Fruit fly (Drosophila melanogaster) whole organism, embryonic: ENCODE results near the gene CG13921.

Experiments used
- ATbp ChIP-seq: fragments of 200-800 bp; sonication (Bioruptor generic); optimal IDR thresholded peaks from 2 replicates; lab custom pipeline; 2017; ENCODE audit warnings: missing biosample characterization, mild to moderate bottlenecking, missing genetic modification characterization, missing genetic modification reagents
- Adf1 ChIP-seq: fragments of 200-800 bp; sonication (Bioruptor generic); IDR thresholded peaks from 2 replicates; pipeline ENCODE4 v1.3.6; 2022; ENCODE audit warnings: missing biosample characterization, missing genetic modification characterization
- Asciz ChIP-seq: fragments of 200-800 bp; sonication (Bioruptor generic); optimal IDR thresholded peaks from 2 replicates; lab custom pipeline; 2017; ENCODE audit warnings: missing biosample characterization, mild to moderate bottlenecking, missing genetic modification characterization, missing genetic modification reagents
- Atf3 ChIP-seq: fragments of 200-800 bp; sonication (Bioruptor generic); optimal IDR thresholded peaks from 3 replicates; lab custom pipeline; 2016; ENCODE audit warnings: missing biosample characterization, missing genetic modification characterization
- Bteb2 ChIP-seq: fragments of 200-800 bp; sonication (Bioruptor generic); optimal IDR thresholded peaks from 2 replicates; lab custom pipeline; 2016; ENCODE audit warnings: missing biosample characterization, missing genetic modification characterization
- C15 ChIP-seq: fragments of 200-800 bp; sonication (Bioruptor generic); IDR thresholded peaks from 3 replicates; pipeline ENCODE4 v1.3.6; 2022; ENCODE audit warnings: missing biosample characterization, missing genetic modification characterization
- CG1024 ChIP-seq: fragments of 200-800 bp; sonication (Bioruptor generic); IDR thresholded peaks from 2 replicates; pipeline ENCODE4 v1.3.6; 2022; ENCODE audit warnings: missing biosample characterization, missing genetic modification characterization
- CG10321 ChIP-seq: fragments of 200-800 bp; sonication (Bioruptor generic); IDR thresholded peaks from 2 replicates; pipeline ENCODE4 v1.3.6; 2022; ENCODE audit warnings: missing biosample characterization, missing genetic modification characterization
- CG13123 ChIP-seq: fragments of 200-800 bp; sonication (Bioruptor generic); optimal IDR thresholded peaks from 2 replicates; lab custom pipeline; 2016; ENCODE audit warnings: missing biosample characterization, missing genetic modification characterization
- CG14965 ChIP-seq: fragments of 200-800 bp; sonication (Bioruptor generic); optimal IDR thresholded peaks from 2 replicates; lab custom pipeline; 2016; ENCODE audit warnings: missing biosample characterization, missing genetic modification characterization, borderline replicate concordance
- CG1529 ChIP-seq: fragments of 200-800 bp; sonication (Bioruptor generic); optimal IDR thresholded peaks from 3 replicates; lab custom pipeline; 2018; ENCODE audit warnings: missing biosample characterization, missing genetic modification characterization
- CG15479 ChIP-seq: fragments of 200-800 bp; sonication (Bioruptor generic); optimal IDR thresholded peaks from 3 replicates; lab custom pipeline; 2019; ENCODE audit warnings: missing biosample characterization, mild to moderate bottlenecking, missing genetic modification characterization, moderate library complexity
- CG16863 ChIP-seq: fragments of 200-800 bp; sonication (Bioruptor generic); optimal IDR thresholded peaks from 3 replicates; lab custom pipeline; 2016; ENCODE audit warnings: missing biosample characterization, missing genetic modification characterization
- CG18599 ChIP-seq: fragments of 200-800 bp; sonication (Bioruptor generic); optimal IDR thresholded peaks from 3 replicates; lab custom pipeline; 2017; ENCODE audit warnings: missing biosample characterization, missing genetic modification characterization, mild to moderate bottlenecking, moderate library complexity, missing genetic modification reagents
- CG2875 ChIP-seq: fragments of 200-800 bp; sonication (Bioruptor generic); optimal IDR thresholded peaks from 2 replicates; lab custom pipeline; 2017; ENCODE audit warnings: missing biosample characterization, mild to moderate bottlenecking, missing genetic modification characterization, missing genetic modification reagents
- CG4404 ChIP-seq: fragments of 200-800 bp; sonication (Bioruptor generic); IDR thresholded peaks from 2 replicates; pipeline ENCODE4 v1.3.6; 2022; ENCODE audit warnings: missing biosample characterization, missing genetic modification characterization
- CG6175 ChIP-seq: fragments of 200-800 bp; sonication (Bioruptor generic); IDR thresholded peaks from 3 replicates; pipeline ENCODE4 v1.3.6; 2022; ENCODE audit warnings: missing biosample characterization, missing genetic modification characterization
- CG6765 ChIP-seq: fragments of 200-800 bp; sonication (Bioruptor generic); optimal IDR thresholded peaks from 3 replicates; lab custom pipeline; 2017; ENCODE audit warnings: missing biosample characterization, mild to moderate bottlenecking, missing genetic modification characterization
- CG7556 ChIP-seq: fragments of 200-800 bp; sonication (Bioruptor generic); optimal IDR thresholded peaks from 2 replicates; lab custom pipeline; 2017; ENCODE audit warnings: missing biosample characterization, mild to moderate bottlenecking, missing genetic modification characterization
- CG9437 ChIP-seq: fragments of 200-800 bp; sonication (Bioruptor generic); optimal IDR thresholded peaks from 2 replicates; lab custom pipeline; 2018; ENCODE audit warnings: missing biosample characterization, mild to moderate bottlenecking, missing genetic modification characterization
- Camta ChIP-seq: fragments of 200-800 bp; sonication (Bioruptor generic); optimal IDR thresholded peaks from 2 replicates; lab custom pipeline; 2016; ENCODE audit warnings: missing biosample characterization, missing genetic modification characterization
- Ets65A ChIP-seq: fragments of 200-800 bp; sonication (Bioruptor generic); peaks from one replicate; lab custom pipeline; 2016; ENCODE audit warnings: missing biosample characterization, missing genetic modification characterization
- GATAe ChIP-seq: fragments of 200-800 bp; sonication (Bioruptor generic); conservative IDR thresholded peaks from 2 replicates; pipeline ENCODE4 v1.3.6; 2022; ENCODE audit warnings: missing biosample characterization, missing genetic modification characterization
- HLH4C ChIP-seq: fragments of 200-800 bp; sonication (Bioruptor generic); IDR thresholded peaks from 3 replicates; pipeline ENCODE4 v1.3.6; 2022; ENCODE audit warnings: missing biosample characterization, missing genetic modification characterization; ENCODE audit not compliant: partially characterized antibody
- Hr51 ChIP-seq, 2 experiments: fragments of 200-800 bp; sonication (Bioruptor generic); optimal IDR thresholded peaks; 2 replicates in 1 of 2; 3 replicates in 1 of 2; lab custom pipeline; 2016 to 2018; ENCODE audit warnings: missing biosample characterization in 2 of 2, missing genetic modification characterization in 2 of 2, mild to moderate bottlenecking in 1 of 2, moderate library complexity in 1 of 2
- Hsf ChIP-seq: fragments of 200-800 bp; sonication (Bioruptor generic); optimal IDR thresholded peaks from 3 replicates; lab custom pipeline; 2016; ENCODE audit warnings: missing biosample characterization, missing genetic modification characterization
- Jarid2 ChIP-seq: fragments of 200-800 bp; sonication (Bioruptor generic); optimal IDR thresholded peaks from 3 replicates; lab custom pipeline; 2017; ENCODE audit warnings: mild to moderate bottlenecking, missing biosample characterization, missing genetic modification reagents, missing genetic modification characterization
- MBD-R2 ChIP-seq: fragments of 200-800 bp; sonication (Bioruptor generic); IDR thresholded peaks from 2 replicates; pipeline ENCODE4 v1.3.6; 2022; ENCODE audit warnings: missing biosample characterization, missing genetic modification characterization
- MTF-1 ChIP-seq: fragments of 200-800 bp; sonication (Bioruptor generic); optimal IDR thresholded peaks from 2 replicates; lab custom pipeline; 2018; ENCODE audit warnings: missing biosample characterization, mild to moderate bottlenecking, missing genetic modification characterization, borderline replicate concordance
- Sry-β ChIP-seq: fragments of 200-800 bp; sonication (Bioruptor generic); optimal IDR thresholded peaks from 2 replicates; lab custom pipeline; 2018; ENCODE audit warnings: missing biosample characterization, mild to moderate bottlenecking, missing genetic modification characterization, moderate library complexity
- cato ChIP-seq: fragments of 200-800 bp; sonication (Bioruptor generic); optimal IDR thresholded peaks from 2 replicates; lab custom pipeline; 2016; ENCODE audit warnings: missing biosample characterization, missing genetic modification characterization, borderline replicate concordance
- croc ChIP-seq: fragments of 200-800 bp; sonication (Bioruptor generic); conservative IDR thresholded peaks from 3 replicates; pipeline ENCODE4 v1.3.6; 2022; ENCODE audit warnings: missing biosample characterization, missing genetic modification characterization
- dan ChIP-seq: fragments of 200-800 bp; sonication (Bioruptor generic); IDR thresholded peaks from 2 replicates; pipeline ENCODE4 v1.3.6; 2022; ENCODE audit warnings: missing biosample characterization, missing genetic modification characterization
- her ChIP-seq: fragments of 200-800 bp; sonication (Bioruptor generic); optimal IDR thresholded peaks from 2 replicates; lab custom pipeline; 2016; ENCODE audit warnings: missing biosample characterization, missing genetic modification characterization
- hth ChIP-seq: fragments of >200 bp; optimal IDR thresholded peaks from 2 replicates; lab custom pipeline; 2017; ENCODE audit warnings: inconsistent platforms
- ken ChIP-seq: fragments of 200-800 bp; sonication (Bioruptor generic); IDR thresholded peaks from 3 replicates; pipeline ENCODE4 v1.3.6; 2022; ENCODE audit warnings: missing biosample characterization, missing genetic modification characterization
- lbe ChIP-seq: fragments of 200-800 bp; sonication (Bioruptor generic); optimal IDR thresholded peaks from 2 replicates; lab custom pipeline; 2016; ENCODE audit warnings: missing biosample characterization, mild to moderate bottlenecking, missing genetic modification characterization
- lola ChIP-seq, 3 experiments: fragments of >200 bp in 2 of 3; fragments of 200-800 bp in 1 of 3; sonication (Bioruptor generic) in 1 of 3; optimal IDR thresholded peaks; 2 replicates each; lab custom pipeline; 2017 to 2019; ENCODE audit warnings: missing biosample characterization in 3 of 3, missing genetic modification characterization in 3 of 3, mild to moderate bottlenecking in 1 of 3, moderate library complexity in 1 of 3
- nmo ChIP-seq: fragments of 200-800 bp; sonication (Bioruptor generic); optimal IDR thresholded peaks from 2 replicates; lab custom pipeline; 2018; ENCODE audit warnings: missing biosample characterization, mild to moderate bottlenecking, missing genetic modification characterization, moderate library complexity
- nom ChIP-seq: fragments of 200-800 bp; sonication (Bioruptor generic); optimal IDR thresholded peaks from 2 replicates; lab custom pipeline; 2017; ENCODE audit warnings: missing biosample characterization, missing genetic modification characterization, mild to moderate bottlenecking, moderate library complexity, missing genetic modification reagents
- oc ChIP-seq: fragments of 200-800 bp; sonication (Bioruptor generic); optimal IDR thresholded peaks from 2 replicates; lab custom pipeline; 2018; ENCODE audit warnings: missing biosample characterization, mild to moderate bottlenecking, missing genetic modification characterization, moderate library complexity
- peb ChIP-seq: fragments of 200-800 bp; sonication (Bioruptor generic); IDR thresholded peaks from 2 replicates; pipeline ENCODE4 v1.3.6; 2022; ENCODE audit warnings: missing biosample characterization, missing genetic modification characterization
- pzg ChIP-seq: fragments of 200-800 bp; sonication (Bioruptor generic); optimal IDR thresholded peaks from 3 replicates; lab custom pipeline; 2018; ENCODE audit warnings: missing biosample characterization, mild to moderate bottlenecking, missing genetic modification characterization, moderate library complexity
- schlank ChIP-seq: fragments of 200-800 bp; sonication (Bioruptor generic); optimal IDR thresholded peaks from 2 replicates; lab custom pipeline; 2018; ENCODE audit warnings: missing biosample characterization, mild to moderate bottlenecking, missing genetic modification characterization
- sisA ChIP-seq: fragments of 200-800 bp; sonication (Bioruptor generic); IDR thresholded peaks from 2 replicates; pipeline ENCODE4 v1.3.6; 2022; ENCODE audit warnings: missing biosample characterization, missing genetic modification characterization
- tgo ChIP-seq: fragments of 200-800 bp; sonication (Bioruptor generic); IDR thresholded peaks from 3 replicates; pipeline ENCODE4 v1.3.6; 2022; ENCODE audit warnings: missing biosample characterization, missing genetic modification characterization
- z ChIP-seq: fragments of 200-800 bp; sonication (Bioruptor generic); IDR thresholded peaks from 3 replicates; pipeline ENCODE4 v1.3.6; 2022; ENCODE audit warnings: missing biosample characterization, missing genetic modification characterization
- zfh1 ChIP-seq: fragments of 200-800 bp; sonication (Bioruptor generic); IDR thresholded peaks from 3 replicates; pipeline ENCODE4 v1.3.6; 2022; ENCODE audit warnings: missing biosample characterization, missing genetic modification characterization

CG13921 gene

DNA sequence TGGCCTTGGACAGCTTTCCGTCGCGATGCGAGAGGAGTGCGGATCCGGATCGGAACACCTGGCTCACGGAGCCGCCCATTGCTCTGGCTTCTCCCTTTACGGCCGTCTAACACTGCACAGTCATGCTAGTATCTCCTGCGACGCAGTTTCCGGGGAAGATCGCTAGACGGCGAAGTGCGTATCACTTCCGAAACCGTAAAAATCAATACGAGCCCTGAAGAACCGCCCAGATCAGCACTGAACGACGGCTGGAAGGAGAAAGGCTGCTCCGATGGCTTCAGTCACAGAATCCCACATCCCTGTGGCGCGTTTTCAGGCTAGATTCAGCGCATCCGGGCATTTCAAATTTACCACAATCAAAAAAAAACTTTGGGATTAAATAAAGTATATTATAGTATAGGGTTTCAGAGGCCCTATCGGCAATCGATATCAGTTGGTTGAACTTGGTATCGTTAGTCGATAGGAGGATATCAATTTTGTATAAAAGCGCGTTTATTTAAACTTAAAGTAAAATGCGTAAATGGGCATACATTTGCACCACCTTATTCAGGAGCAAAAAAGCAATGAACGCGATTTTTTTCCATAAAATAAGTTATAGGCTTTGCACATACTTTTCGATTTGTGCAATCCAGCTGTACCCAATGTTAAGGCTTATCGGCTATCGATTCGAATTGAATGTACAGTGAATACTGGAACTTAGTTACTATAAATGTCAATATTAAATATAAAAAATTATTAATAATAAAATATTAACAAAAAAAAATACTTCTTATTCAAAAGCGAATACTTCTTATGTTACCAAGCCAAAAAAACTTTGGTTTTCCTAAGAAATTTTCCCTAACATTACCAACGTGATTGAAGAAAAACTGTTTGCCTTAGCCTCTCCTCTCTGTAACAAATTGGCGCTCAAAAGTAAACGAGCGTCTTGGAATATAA, 28.3 kb downstream of the CG13921 start, which contains the start of the genes CG13933 and PolD2 (continued):
- peak; percentile 99 for TF ChIP-seq nmo (GFP tag; lab: Kevin White, UChicago)
- TF ChIP-seq CG6765 = peak; percentile 74
- no peak for TF ChIP-seq CG14965
- TF ChIP-seq Asciz (GFP tag; lab: Kevin White, UChicago) = no peak
- peak; percentile 94 for TF ChIP-seq dan (GFP tag; lab: Robert Waterston, UW)
- peak; percentile 90 for TF ChIP-seq GATAe (GFP tag; lab: Robert Waterston, UW)
- TF ChIP-seq CG13123 = peak; percentile 94
- peak; percentile 94 for TF ChIP-seq CG9437 (GFP tag; lab: Kevin White, UChicago)
- peak; percentile 99 for TF ChIP-seq oc
- TF ChIP-seq sisA = peak; percentile 99
- peak; percentile 59; the same call in 2 of the 3 replicates for TF ChIP-seq CG6175 (GFP tag; lab: Robert Waterston, UW)
- peak; percentile 73 for TF ChIP-seq Bteb2 (GFP tag; lab: Kevin White, UChicago)
- TF ChIP-seq nom (GFP tag; lab: Kevin White, UChicago) = no peak
- peak; percentile 90 for TF ChIP-seq CG2875 (GFP tag; lab: Kevin White, UChicago)
- peak; percentile 95 for TF ChIP-seq HLH4C (GFP tag; lab: Robert Waterston, UW)
- TF ChIP-seq Adf1 (GFP tag; lab: Robert Waterston, UW) = peak; percentile 86
- no peak for TF ChIP-seq Jarid2
- TF ChIP-seq her (GFP tag; lab: Kevin White, UChicago) = peak; percentile 69
- TF ChIP-seq MTF-1 (GFP tag; lab: Kevin White, UChicago) = peak; percentile 72
- peak; percentile 92 for TF ChIP-seq CG4404 (GFP tag; lab: Robert Waterston, UW)
- peak; percentile 88 to 98 for TF ChIP-seq Hr51 (GFP tag; optimal IDR thresholded peaks at IDR 0.05; lab: Kevin White, UChicago)
- no peak for TF ChIP-seq ATbp (GFP tag; lab: Kevin White, UChicago)
- peak; percentile 96 for TF ChIP-seq croc (GFP tag; lab: Robert Waterston, UW)
- TF ChIP-seq CG16863 (GFP tag; lab: Kevin White, UChicago) = peak; percentile 83
- TF ChIP-seq CG1529 = peak; percentile 92
- no peak for TF ChIP-seq lbe (GFP tag; lab: Kevin White, UChicago)
- TF ChIP-seq CG10321 (GFP tag; lab: Robert Waterston, UW) = peak; percentile 85
- TF ChIP-seq tgo = peak; percentile 97
- peak; percentile 98 for TF ChIP-seq MBD-R2 (GFP tag; lab: Robert Waterston, UW)
- peak; percentile 90 for TF ChIP-seq Hsf (GFP tag; lab: Kevin White, UChicago)
- peak; percentile 73 for TF ChIP-seq Atf3
- TF ChIP-seq Camta (GFP tag; lab: Kevin White, UChicago) = peak; percentile 50
- peak; percentile 23 for TF ChIP-seq pzg (GFP tag; lab: Kevin White, UChicago)
- peak; percentile 97 for TF ChIP-seq Ets65A
- TF ChIP-seq Sry-β (GFP tag; lab: Kevin White, UChicago) = peak; percentile 18
- peak; percentile 33 for TF ChIP-seq CG15479 (GFP tag; lab: Kevin White, UChicago)
- TF ChIP-seq ken (GFP tag; lab: Robert Waterston, UW) = peak; percentile 97
- no peak for TF ChIP-seq hth (lab: Kevin White, UChicago)
- peak; percentile 94 for TF ChIP-seq cato (GFP tag; lab: Kevin White, UChicago)
- TF ChIP-seq lola (GFP tag; optimal IDR thresholded peaks at IDR 0.05; lab: Kevin White, UChicago) = peak in 1 of 3 experiments; percentile 98
- peak; percentile 95 for TF ChIP-seq CG7556 (GFP tag; lab: Kevin White, UChicago)
- peak; percentile 94 for TF ChIP-seq peb
- peak; percentile 83 for TF ChIP-seq schlank (tag; lab: Kevin White, UChicago)
- TF ChIP-seq zfh1 (GFP tag; lab: Robert Waterston, UW) = peak; percentile 97
- peak; percentile 81; the same call in 1 of the 3 replicates for TF ChIP-seq C15
- TF ChIP-seq z = no peak
- no peak for TF ChIP-seq CG18599 (GFP tag; lab: Kevin White, UChicago)
- peak; percentile 92 for TF ChIP-seq CG1024 (GFP tag; lab: Robert Waterston, UW)
